Fruit fly (Drosophila melanogaster) whole organism, adult: Measurements from ENCODE around the gene wac.

Experiments used
- CG11617 ChIP-seq: fragments of 200-800 bp; sonication (Bioruptor generic); optimal IDR thresholded peaks from 2 replicates; lab custom pipeline; 2017; ENCODE audit warnings: mild to moderate bottlenecking, missing biosample characterization, missing genetic modification reagents, missing genetic modification characterization
- CG12768 ChIP-seq: fragments of 200-800 bp; sonication (Bioruptor generic); optimal IDR thresholded peaks from 2 replicates; lab custom pipeline; 2017; ENCODE audit warnings: missing biosample characterization, missing genetic modification characterization, mild to moderate bottlenecking, moderate library complexity, missing genetic modification reagents
- CG14711 ChIP-seq: fragments of 200-800 bp; sonication (Bioruptor generic); optimal IDR thresholded peaks from 2 replicates; lab custom pipeline; 2018; ENCODE audit warnings: missing biosample characterization, mild to moderate bottlenecking, missing genetic modification characterization, moderate library complexity
- CG1620 ChIP-seq: fragments of 200-800 bp; sonication (Bioruptor generic); optimal IDR thresholded peaks from 2 replicates; lab custom pipeline; 2016; ENCODE audit warnings: missing biosample characterization, missing genetic modification characterization
- CG33017 ChIP-seq: fragments of 200-800 bp; sonication (Bioruptor generic); optimal IDR thresholded peaks from 2 replicates; lab custom pipeline; 2018; ENCODE audit warnings: missing biosample characterization, mild to moderate bottlenecking, missing genetic modification characterization, moderate library complexity
- CG5204 ChIP-seq: fragments of 200-800 bp; sonication (Bioruptor generic); optimal IDR thresholded peaks from 2 replicates; lab custom pipeline; 2016; ENCODE audit warnings: missing biosample characterization, missing genetic modification characterization
- CG7045 ChIP-seq: fragments of 200-800 bp; sonication (Bioruptor generic); optimal IDR thresholded peaks from 2 replicates; lab custom pipeline; 2017; ENCODE audit warnings: missing biosample characterization, mild to moderate bottlenecking, missing genetic modification characterization
- CG7101 ChIP-seq: fragments of 200-800 bp; sonication (Bioruptor generic); optimal IDR thresholded peaks from 2 replicates; lab custom pipeline; 2018; ENCODE audit warnings: missing biosample characterization, mild to moderate bottlenecking, missing genetic modification characterization, moderate library complexity
- Clk ChIP-seq: fragments of 200-800 bp; sonication (Bioruptor generic); optimal IDR thresholded peaks from 2 replicates; lab custom pipeline; 2017; ENCODE audit warnings: missing biosample characterization, missing genetic modification characterization
- Crg-1 ChIP-seq: fragments of 200-800 bp; sonication (Bioruptor generic); optimal IDR thresholded peaks from 2 replicates; lab custom pipeline; 2016; ENCODE audit warnings: missing biosample characterization, missing genetic modification characterization
- Hr96 ChIP-seq: fragments of 200-800 bp; sonication (Bioruptor generic); optimal IDR thresholded peaks from 2 replicates; lab custom pipeline; 2016; ENCODE audit warnings: missing biosample characterization, missing genetic modification characterization
- Mnt ChIP-seq: fragments of 200-800 bp; sonication (Bioruptor generic); optimal IDR thresholded peaks from 2 replicates; lab custom pipeline; 2016; ENCODE audit warnings: missing biosample characterization, mild to moderate bottlenecking, missing genetic modification characterization
- bab1 ChIP-seq: fragments of 200-800 bp; sonication (Bioruptor generic); optimal IDR thresholded peaks from 3 replicates; lab custom pipeline; 2019; ENCODE audit warnings: missing biosample characterization, mild to moderate bottlenecking, missing genetic modification characterization, moderate library complexity
- cic ChIP-seq: fragments of 200-800 bp; sonication (Bioruptor generic); optimal IDR thresholded peaks from 2 replicates; lab custom pipeline; 2017; ENCODE audit warnings: missing biosample characterization, mild to moderate bottlenecking, missing genetic modification characterization, moderate library complexity
- cnc ChIP-seq, 2 experiments: fragments of >200 bp; optimal IDR thresholded peaks; 2 replicates each; lab custom pipeline; 2017
- kay ChIP-seq: fragments of 200-800 bp; sonication (Bioruptor generic); peaks from one replicate; lab custom pipeline; 2016; ENCODE audit warnings: missing biosample characterization, missing genetic modification characterization, borderline replicate concordance
- ovo ChIP-seq: fragments of 200-800 bp; sonication (Bioruptor generic); optimal IDR thresholded peaks from 2 replicates; lab custom pipeline; 2016; ENCODE audit warnings: missing biosample characterization, missing genetic modification characterization
- pad ChIP-seq: fragments of 200-800 bp; sonication (Bioruptor generic); optimal IDR thresholded peaks from 3 replicates; lab custom pipeline; 2017; ENCODE audit warnings: missing biosample characterization, missing genetic modification characterization, mild to moderate bottlenecking, moderate library complexity, missing genetic modification reagents
- tj ChIP-seq: fragments of 200-800 bp; sonication (Bioruptor generic); optimal IDR thresholded peaks from 3 replicates; lab custom pipeline; 2017; ENCODE audit warnings: missing biosample characterization, mild to moderate bottlenecking, missing genetic modification characterization, moderate library complexity
- toe ChIP-seq: fragments of 200-800 bp; sonication (Bioruptor generic); optimal IDR thresholded peaks from 2 replicates; lab custom pipeline; 2016; ENCODE audit warnings: missing biosample characterization, missing genetic modification characterization

Gene wac

dm6 chr3L:223019-223902, 34.7 kb upstream of the wac start, which contains the start of the genes pyx and CG33229:
Gene pyx (minus strand): TSS chr3L:223069.
Gene CG33229 (plus strand): TSS chr3L:223852.
- TF ChIP-seq Clk (GFP tag; lab: Kevin White, UChicago) (peak; percentile 40), ovo (GFP tag; lab: Kevin White, UChicago) (peak; percentile 79), Mnt (GFP tag; lab: Kevin White, UChicago) (peak; percentile 52), cnc (optimal IDR thresholded peaks at IDR 0.05; lab: Kevin White, UChicago) (no peak), Hr96 (GFP tag; lab: Kevin White, UChicago) (peak; percentile 84), pad (peak; percentile 64), tj (peak; percentile 58), kay (GFP tag; lab: Kevin White, UChicago) (no peak), Crg-1 (GFP tag; lab: Kevin White, UChicago) (peak; percentile 73), CG1620 (GFP tag; lab: Kevin White, UChicago) (peak; percentile 75), CG7045 (GFP tag; lab: Kevin White, UChicago) (peak; percentile 80), CG11617 (GFP tag; lab: Kevin White, UChicago) (peak; percentile 79), CG5204 (GFP tag; lab: Kevin White, UChicago) (no peak), bab1 (GFP tag; lab: Kevin White, UChicago) (peak; percentile 72), cic (no peak), CG12768 (GFP tag; lab: Kevin White, UChicago) (peak; percentile 86), CG33017 (tag; lab: Kevin White, UChicago) (peak; percentile 63), CG7101 (tag; lab: Kevin White, UChicago) (peak; percentile 74), CG14711 (peak; percentile 18), toe (peak; percentile 91)

- no peak for TF ChIP-seq bab1 (GFP tag; lab: Kevin White, UChicago)
- TF ChIP-seq CG12768 (GFP tag; lab: Kevin White, UChicago), result peak; percentile 12
- no peak for TF ChIP-seq Crg-1 (GFP tag; lab: Kevin White, UChicago)
- peak; percentile 16 for TF ChIP-seq tj
- peak; percentile 6 for TF ChIP-seq CG7045 (GFP tag; lab: Kevin White, UChicago)
- peak; percentile 21 for TF ChIP-seq cic
- peak; percentile 95 for TF ChIP-seq ovo (GFP tag; lab: Kevin White, UChicago)
- TF ChIP-seq Mnt (GFP tag; lab: Kevin White, UChicago), result peak; percentile 44
- no peak for TF ChIP-seq CG7101 (tag; lab: Kevin White, UChicago)
- TF ChIP-seq cnc (optimal IDR thresholded peaks at IDR 0.05; lab: Kevin White, UChicago), result no peak
- no peak for TF ChIP-seq CG14711
- peak; percentile 55 for TF ChIP-seq CG1620 (GFP tag; lab: Kevin White, UChicago)
- TF ChIP-seq CG11617 (GFP tag; lab: Kevin White, UChicago), result peak; percentile 25
These were observed 33.7 kb upstream of the wac start for dm6 chr3L:224004-224951.

- TF ChIP-seq toe (no peak), cic (peak; percentile 33), kay (GFP tag; lab: Kevin White, UChicago) (peak; percentile 99), Mnt (GFP tag; lab: Kevin White, UChicago) (peak; percentile 33)
These were observed 32.9 kb upstream of the wac start for dm6 chr3L:225120-225519.

dm6 chr3L:231504-231903, 26.5 kb upstream of the wac start, which contains the start of gene CG42846:
Gene CG42846 (minus strand): TSS chr3L:231604.
- TF ChIP-seq CG33017 (tag; lab: Kevin White, UChicago), result no peak
- no peak for TF ChIP-seq Mnt (GFP tag; lab: Kevin White, UChicago)
- no peak for TF ChIP-seq toe
- TF ChIP-seq CG12768 (GFP tag; lab: Kevin White, UChicago), result no peak
- TF ChIP-seq Crg-1 (GFP tag; lab: Kevin White, UChicago), result no peak
- TF ChIP-seq CG7101 (tag; lab: Kevin White, UChicago), result no peak
- TF ChIP-seq CG5204 (GFP tag; lab: Kevin White, UChicago), result no peak
- TF ChIP-seq tj, result no peak
- TF ChIP-seq cnc (optimal IDR thresholded peaks at IDR 0.05; lab: Kevin White, UChicago), result no peak
- no peak for TF ChIP-seq Hr96 (GFP tag; lab: Kevin White, UChicago)
- TF ChIP-seq kay (GFP tag; lab: Kevin White, UChicago), result no peak
- no peak for TF ChIP-seq ovo (GFP tag; lab: Kevin White, UChicago)
- TF ChIP-seq pad, result no peak
- no peak for TF ChIP-seq cic
- TF ChIP-seq CG14711, result no peak
- TF ChIP-seq bab1 (GFP tag; lab: Kevin White, UChicago), result no peak
- no peak for TF ChIP-seq CG11617 (GFP tag; lab: Kevin White, UChicago)
- no peak for TF ChIP-seq CG1620 (GFP tag; lab: Kevin White, UChicago)
- TF ChIP-seq Clk (GFP tag; lab: Kevin White, UChicago), result no peak
- TF ChIP-seq CG7045 (GFP tag; lab: Kevin White, UChicago), result no peak

dm6 chr3L:232267-232666, 25.7 kb upstream of the wac start, which contains the start of gene CG34454:
Gene CG34454 (minus strand): TSS chr3L:232350.
- TF ChIP-seq CG1620 (GFP tag; lab: Kevin White, UChicago) (no peak), cnc (optimal IDR thresholded peaks at IDR 0.05; lab: Kevin White, UChicago) (no peak), cic (no peak), Mnt (GFP tag; lab: Kevin White, UChicago) (no peak), Hr96 (GFP tag; lab: Kevin White, UChicago) (no peak), CG7101 (tag; lab: Kevin White, UChicago) (no peak), CG11617 (GFP tag; lab: Kevin White, UChicago) (no peak), Crg-1 (GFP tag; lab: Kevin White, UChicago) (no peak), toe (no peak), pad (no peak), tj (no peak), CG7045 (GFP tag; lab: Kevin White, UChicago) (no peak), ovo (GFP tag; lab: Kevin White, UChicago) (no peak), bab1 (GFP tag; lab: Kevin White, UChicago) (no peak)
